Worm (Caenorhabditis elegans): ENCODE results near the gene hum-4.
A peak's percentile ranks its signal among the peaks of the same experiment; 100 is the strongest.

hum-4 gene

ce11 chrX:11472953-11473671, 39.7 kb upstream of the hum-4 start (continued):
- TF ChIP-seq unc-55 (GFP tag; optimal IDR thresholded peaks at IDR 0.05) (peak; percentile 42), Y55F3AM.14 (GFP tag; optimal IDR thresholded peaks at IDR 0.05) (peak; percentile 84), peb-1 (tag; optimal IDR thresholded peaks at IDR 0.05) (no peak), egl-27 (tag; optimal IDR thresholded peaks at IDR 0.05) (no peak), sma-3 (GFP tag; optimal IDR thresholded peaks at IDR 0.05) (no peak), skn-1 (tag; optimal IDR thresholded peaks at IDR 0.05) (no peak), nhr-6 (tag; optimal IDR thresholded peaks at IDR 0.05) (no peak), nhr-11 (tag; optimal IDR thresholded peaks at IDR 0.05) (no peak), F13H6.1 (tag; optimal IDR thresholded peaks at IDR 0.05) (peak; percentile 85), C34F6.9 (tag; optimal IDR thresholded peaks at IDR 0.05) (peak; percentile 56), nhr-12 (tag; optimal IDR thresholded peaks at IDR 0.05) (no peak), dmd-4 (tag; optimal IDR thresholded peaks at IDR 0.05) (no peak), lin-13 (GFP tag; optimal IDR thresholded peaks at IDR 0.05) (no peak), blmp-1 (tag; optimal IDR thresholded peaks at IDR 0.05; ENCODE audit: insufficient read depth) (no peak), nhr-129 (tag; optimal IDR thresholded peaks at IDR 0.05) (peak; percentile 66), lin-11 (tag; optimal IDR thresholded peaks at IDR 0.05) (no peak), ZK546.5 (tag; optimal IDR thresholded peaks at IDR 0.05) (no peak), gmeb-1 (tag; optimal IDR thresholded peaks at IDR 0.05) (no peak), crh-2 (tag; optimal IDR thresholded peaks at IDR 0.05) (peak; percentile 43), sem-4 (tag; optimal IDR thresholded peaks at IDR 0.05) (peak; percentile 4)

- TF ChIP-seq crh-2 (tag; optimal IDR thresholded peaks at IDR 0.05) (peak; percentile 1), fos-1 (tag; optimal IDR thresholded peaks at IDR 0.05) (no peak)
Measured at ce11 chrX:11472407-11472806, 39.0 kb upstream of the hum-4 start.

DNA sequence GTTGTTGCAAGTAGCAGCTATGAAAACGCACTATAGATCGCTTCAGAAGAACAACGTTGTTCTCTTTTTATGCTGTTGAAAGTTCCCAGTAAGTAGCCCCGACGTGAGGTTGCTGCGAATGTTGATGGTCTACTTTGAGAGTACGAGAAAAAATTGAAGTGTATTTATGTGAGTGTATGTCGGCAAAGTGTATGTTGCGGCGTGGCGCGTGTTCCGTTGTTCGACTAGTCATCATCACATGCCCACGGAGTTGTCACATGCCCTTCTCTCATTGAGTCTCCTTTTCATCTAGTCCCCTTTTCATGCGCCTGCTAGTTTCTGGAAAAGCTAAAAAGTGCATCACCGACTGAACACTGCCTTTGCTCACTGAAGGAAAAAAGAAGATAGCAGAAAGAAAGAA, 38.5 kb upstream of the hum-4 start:
- TF ChIP-seq nhr-12 (tag; optimal IDR thresholded peaks at IDR 0.05) (no peak), fos-1 (tag; optimal IDR thresholded peaks at IDR 0.05) (peak; percentile 62), nhr-77 (tag; optimal IDR thresholded peaks at IDR 0.05) (no peak), C34F6.9 (tag; optimal IDR thresholded peaks at IDR 0.05) (peak; percentile 82), lin-11 (tag; optimal IDR thresholded peaks at IDR 0.05) (peak; percentile 73), ZK546.5 (tag; optimal IDR thresholded peaks at IDR 0.05) (no peak), nhr-25 (tag; optimal IDR thresholded peaks at IDR 0.05) (peak; percentile 63), nhr-129 (tag; optimal IDR thresholded peaks at IDR 0.05) (peak; percentile 84), lin-39 (tag; optimal IDR thresholded peaks at IDR 0.05) (no peak), R02D3.7 (tag; optimal IDR thresholded peaks at IDR 0.05) (no peak), skn-1 (tag; optimal IDR thresholded peaks at IDR 0.05) (no peak), unc-55 (GFP tag; optimal IDR thresholded peaks at IDR 0.05) (peak; percentile 9), F13H6.1 (tag; optimal IDR thresholded peaks at IDR 0.05) (peak; percentile 87), blmp-1 (tag; optimal IDR thresholded peaks at IDR 0.05; ENCODE audit: insufficient read depth) (peak; percentile 49), snpc-4 (tag; optimal IDR thresholded peaks at IDR 0.05) (peak; percentile 17), nhr-237 (tag; optimal IDR thresholded peaks at IDR 0.05) (no peak), elt-1 (tag; optimal IDR thresholded peaks at IDR 0.05) (no peak), ztf-4 (tag; optimal IDR thresholded peaks at IDR 0.05) (peak; percentile 86), peb-1 (tag; optimal IDR thresholded peaks at IDR 0.05) (no peak), sem-4 (tag; optimal IDR thresholded peaks at IDR 0.05) (peak; percentile 72), lin-13 (GFP tag; optimal IDR thresholded peaks at IDR 0.05) (peak; percentile 31), unc-62 (GFP tag; optimal IDR thresholded peaks at IDR 0.05) (no peak), gmeb-1 (tag; optimal IDR thresholded peaks at IDR 0.05) (no peak), ceh-16 (tag; optimal IDR thresholded peaks at IDR 0.05) (no peak), ceh-82 (tag; optimal IDR thresholded peaks at IDR 0.05) (no peak), nhr-11 (tag; optimal IDR thresholded peaks at IDR 0.05) (no peak), ztf-1 (GFP tag; conservative IDR thresholded peaks at IDR 0.05) (no peak), lsy-2 (tag; optimal IDR thresholded peaks at IDR 0.05) (peak in 1 of 2 experiments; percentile 77), ama-1 (optimal IDR thresholded peaks at IDR 0.05) (peak; percentile 56), dmd-4 (tag; optimal IDR thresholded peaks at IDR 0.05) (no peak), elt-3 (tag; optimal IDR thresholded peaks at IDR 0.05) (no peak), zag-1 (tag; optimal IDR thresholded peaks at IDR 0.05) (peak; percentile 33), aly-2 (tag; optimal IDR thresholded peaks at IDR 0.05) (no peak), mbf-1 (tag; optimal IDR thresholded peaks at IDR 0.05) (no peak), ztf-11 (tag; optimal IDR thresholded peaks at IDR 0.05) (no peak), nhr-21 (tag; optimal IDR thresholded peaks at IDR 0.05) (peak; percentile 34), crh-2 (tag; optimal IDR thresholded peaks at IDR 0.05) (peak; percentile 77), alr-1 (tag; optimal IDR thresholded peaks at IDR 0.05) (no peak), egl-27 (tag; optimal IDR thresholded peaks at IDR 0.05) (peak; percentile 19), Y55F3AM.14 (GFP tag; optimal IDR thresholded peaks at IDR 0.05) (peak; percentile 80), sma-9 (GFP tag; optimal IDR thresholded peaks at IDR 0.05) (peak; percentile 85), sma-9 (tag; optimal IDR thresholded peaks at IDR 0.05) (no peak), mab-5 (tag; optimal IDR thresholded peaks at IDR 0.05) (no peak), sma-3 (GFP tag; optimal IDR thresholded peaks at IDR 0.05) (peak; percentile 13), nhr-23 (tag; optimal IDR thresholded peaks at IDR 0.05) (no peak), nhr-6 (tag; optimal IDR thresholded peaks at IDR 0.05) (peak; percentile 79), unc-39 (tag; optimal IDR thresholded peaks at IDR 0.05) (no peak)

All from whole organism, L2 larva.